Fruit fly (Drosophila melanogaster): ENCODE data around the gene CG9743.

Gene CG9743

DNA sequence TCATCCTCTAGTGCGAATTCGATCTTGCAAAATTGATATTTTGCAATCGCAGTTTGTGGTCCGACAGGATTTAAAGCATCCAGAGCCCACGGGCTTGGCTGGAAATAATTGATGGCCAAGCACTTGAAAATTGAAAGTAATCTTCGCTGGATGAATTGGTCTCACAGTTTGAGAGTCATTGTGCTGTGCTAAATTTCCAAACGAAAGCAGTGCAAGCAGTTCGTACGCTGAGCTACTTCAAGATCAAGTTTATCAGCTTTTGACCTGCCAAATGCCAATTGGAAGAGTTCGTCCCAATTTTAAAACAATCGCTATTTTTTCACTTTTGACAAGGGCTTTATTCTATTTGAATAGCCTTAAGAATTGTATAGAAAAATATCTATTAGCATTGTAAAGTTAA, 48.9 kb downstream of the CG9743 start (continued):
- no peak for TF ChIP-seq lov (optimal IDR thresholded peaks at IDR 0.05)
- no peak for TF ChIP-seq lov (GFP tag; IDR thresholded peaks at IDR 0.05)
- peak; percentile 55 for TF ChIP-seq CG18011 (GFP tag; optimal IDR thresholded peaks at IDR 0.05)
- TF ChIP-seq CG10209 (GFP tag; optimal IDR thresholded peaks at IDR 0.05): no peak
- TF ChIP-seq CG1832 (GFP tag; optimal IDR thresholded peaks at IDR 0.05): no peak
- TF ChIP-seq CG8388 (GFP tag; optimal IDR thresholded peaks at IDR 0.05): no peak
- peak; percentile 95 for TF ChIP-seq CG31365 (tag; optimal IDR thresholded peaks at IDR 0.05)
- TF ChIP-seq en (GFP tag; optimal IDR thresholded peaks at IDR 0.05): no peak
- no peak for TF ChIP-seq CG13894 (tag; optimal IDR thresholded peaks at IDR 0.05)
- TF ChIP-seq luna (GFP tag; optimal IDR thresholded peaks at IDR 0.05): no peak
- no peak for TF ChIP-seq CG7556 (GFP tag; optimal IDR thresholded peaks at IDR 0.05)
- TF ChIP-seq gsb (GFP tag; IDR thresholded peaks at IDR 0.05): no peak
- TF ChIP-seq Sry-β (GFP tag; optimal IDR thresholded peaks at IDR 0.05): no peak
- no peak for TF ChIP-seq CG7928 (GFP tag; optimal IDR thresholded peaks at IDR 0.05)
- TF ChIP-seq CG6175 (GFP tag; IDR thresholded peaks at IDR 0.05): no peak
- no peak for TF ChIP-seq HLH54F (GFP tag; optimal IDR thresholded peaks at IDR 0.05)
- no peak for TF ChIP-seq Dbx (GFP tag; IDR thresholded peaks at IDR 0.05)
- TF ChIP-seq CG11398 (GFP tag; optimal IDR thresholded peaks at IDR 0.05): no peak
- no peak for TF ChIP-seq CG14441 (GFP tag; IDR thresholded peaks at IDR 0.05)
- peak; percentile 14; the same call in 1 of the 3 replicates for TF ChIP-seq knrl (GFP tag; IDR thresholded peaks at IDR 0.05; ENCODE audit: partially characterized antibody)
- TF ChIP-seq CG10979 (tag; optimal IDR thresholded peaks at IDR 0.05): no peak
- TF ChIP-seq CTCF (GFP tag; optimal IDR thresholded peaks at IDR 0.05): peak; percentile 53
- TF ChIP-seq CG3163 (GFP tag; optimal IDR thresholded peaks at IDR 0.05): no peak
- no peak for TF ChIP-seq CG11695 (GFP tag; IDR thresholded peaks at IDR 0.05)
- TF ChIP-seq Hr39 (optimal IDR thresholded peaks at IDR 0.05): no peak
- no peak for TF ChIP-seq cato (GFP tag; optimal IDR thresholded peaks at IDR 0.05; ENCODE audit: borderline replicate concordance)
- TF ChIP-seq CG10543 (GFP tag; optimal IDR thresholded peaks at IDR 0.05): no peak
- TF ChIP-seq bcd (GFP tag; optimal IDR thresholded peaks at IDR 0.05): no peak
- no peak for TF ChIP-seq sqz (GFP tag; optimal IDR thresholded peaks at IDR 0.05)
- TF ChIP-seq CG4730 (GFP tag; IDR thresholded peaks at IDR 0.05): no peak
- TF ChIP-seq CG9437 (GFP tag; optimal IDR thresholded peaks at IDR 0.05): no peak
- no peak for TF ChIP-seq CG3838 (GFP tag; optimal IDR thresholded peaks at IDR 0.05)
- no peak for TF ChIP-seq CG4424 (GFP tag; optimal IDR thresholded peaks at IDR 0.05)
- TF ChIP-seq CG12744 (GFP tag; optimal IDR thresholded peaks at IDR 0.05): no peak
- no peak for TF ChIP-seq Ptx1 (GFP tag; IDR thresholded peaks at IDR 0.05)
- TF ChIP-seq ac (GFP tag; optimal IDR thresholded peaks at IDR 0.05): no peak
- no peak for TF ChIP-seq CG17359 (tag; optimal IDR thresholded peaks at IDR 0.05)
- TF ChIP-seq az2 (GFP tag; optimal IDR thresholded peaks at IDR 0.05): no peak
- peak; percentile 16; the same call in 1 of the 2 replicates for TF ChIP-seq MBD-R2 (GFP tag; IDR thresholded peaks at IDR 0.05)
- no peak for TF ChIP-seq Atf3 (GFP tag; optimal IDR thresholded peaks at IDR 0.05)
- peak in 1 of 2 experiments; percentile 46 for TF ChIP-seq Eip74EF (GFP tag; optimal IDR thresholded peaks at IDR 0.05)
- TF ChIP-seq bbx (GFP tag; IDR thresholded peaks at IDR 0.05; ENCODE audit: partially characterized antibody): 0 out of 2 replicates have a peak, but pooled peaks have one; percentile 22
- no peak for TF ChIP-seq cg (GFP tag; optimal IDR thresholded peaks at IDR 0.05)
- TF ChIP-seq CG17612 (GFP tag; IDR thresholded peaks at IDR 0.05): no peak
- TF ChIP-seq CG2678 (tag; optimal IDR thresholded peaks at IDR 0.05): no peak
- peak in 1 of 2 experiments; percentile 71 for TF ChIP-seq insv (GFP tag; optimal IDR thresholded peaks at IDR 0.05)
- TF ChIP-seq stwl (tag; optimal IDR thresholded peaks at IDR 0.05): peak; percentile 55
- TF ChIP-seq CG15601 (tag; optimal IDR thresholded peaks at IDR 0.05): peak; percentile 32
- no peak for TF ChIP-seq Xbp1 (GFP tag; optimal IDR thresholded peaks at IDR 0.05)
- no peak for TF ChIP-seq Atf6 (GFP tag; IDR thresholded peaks at IDR 0.05)
- no peak for TF ChIP-seq CG4820 (GFP tag; optimal IDR thresholded peaks at IDR 0.05)
- no peak for TF ChIP-seq CG18599 (GFP tag; optimal IDR thresholded peaks at IDR 0.05)

Data from whole organism, embryonic.